Fruit fly (Drosophila melanogaster): ENCODE results near the gene CG4461.

DNA sequence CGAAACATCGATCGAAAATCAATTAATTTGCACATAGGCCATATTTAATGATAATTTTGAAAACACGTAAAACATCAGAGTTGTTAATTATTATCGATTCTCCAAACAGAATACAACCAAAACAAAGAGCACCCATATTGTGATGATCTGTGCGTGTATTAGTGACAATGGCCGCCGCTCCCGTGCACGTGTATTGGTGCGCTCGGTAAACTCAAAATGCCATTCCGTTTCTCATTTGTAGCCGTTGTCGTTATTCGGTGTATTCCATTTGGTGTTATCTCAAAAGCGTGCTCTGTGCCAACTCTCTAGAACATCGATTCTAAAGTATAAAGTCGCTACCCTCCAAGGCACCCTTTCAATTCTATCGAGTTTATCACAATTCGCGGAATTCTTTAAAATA, 34.4 kb upstream of the CG4461 start:
- TF ChIP-seq sv (GFP tag; optimal IDR thresholded peaks at IDR 0.05) (no peak), Myc (optimal IDR thresholded peaks at IDR 0.05) (no peak), h (GFP tag; optimal IDR thresholded peaks at IDR 0.05) (no peak), br (GFP tag; optimal IDR thresholded peaks at IDR 0.05) (no peak), Hr83 (GFP tag; optimal IDR thresholded peaks at IDR 0.05; ENCODE audit: poor library complexity, severe bottlenecking) (no peak), OdsH (GFP tag; optimal IDR thresholded peaks at IDR 0.05) (no peak), psq (GFP tag; optimal IDR thresholded peaks at IDR 0.05) (no peak), Mio (GFP tag; optimal IDR thresholded peaks at IDR 0.05) (no peak), usp (GFP tag; optimal IDR thresholded peaks at IDR 0.05) (no peak), Vsx2 (GFP tag; optimal IDR thresholded peaks at IDR 0.05; ENCODE audit: partially characterized antibody) (no peak), N (GFP tag; optimal IDR thresholded peaks at IDR 0.05) (peak; percentile 15), dl (GFP tag; optimal IDR thresholded peaks at IDR 0.05; ENCODE audit: insufficient read depth in 1 of 2, partially characterized antibody in 2 of 2) (no peak)

All from whole organism, wandering third instar larva.